Worm (Caenorhabditis elegans): ENCODE results near the gene F45D3.3.

DNA sequence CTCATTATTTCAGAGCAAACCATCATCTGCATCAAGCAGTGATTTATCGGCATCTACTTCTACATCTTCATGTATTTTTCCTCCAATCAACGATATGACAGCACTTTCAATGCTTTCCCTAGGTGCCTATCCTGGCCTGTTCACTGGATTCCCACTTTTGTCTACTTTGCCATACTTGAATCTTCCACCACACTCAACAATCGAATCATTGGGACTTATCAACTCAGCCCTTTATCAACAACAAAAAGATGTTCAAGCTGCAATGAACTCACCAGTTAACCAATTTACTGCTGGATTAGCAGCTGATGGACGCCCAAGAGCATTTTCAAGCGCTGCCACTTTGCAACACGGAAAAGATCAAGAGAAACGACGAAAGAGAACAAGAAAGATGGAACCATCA lies 9.0 kb downstream of the F45D3.3 start:
- TF ChIP-seq daf-12 (tag; optimal IDR thresholded peaks at IDR 0.05) (no peak), elt-3 (tag; optimal IDR thresholded peaks at IDR 0.05) (no peak)

Data from whole organism, L3 larva.